Worm (Caenorhabditis elegans) whole organism, midembryonic: ENCODE measurements around the gene Y62H9A.16.

Experiments used
- ref-1 ChIP-seq: fragments of 200-800 bp; sonication (Bioruptor generic); conservative IDR thresholded peaks from 2 replicates; pipeline ENCODE4 v1.3.6; 2022; ENCODE audit warnings: missing genetic modification reagents, missing genetic modification characterization, missing compliant biosample characterization
- tab-1 ChIP-seq: fragments of 200-800 bp; sonication (Bioruptor generic); IDR thresholded peaks from 2 replicates; pipeline ENCODE4 v1.3.6; 2022; ENCODE audit warnings: missing genetic modification characterization, missing compliant biosample characterization
- ztf-29 ChIP-seq: fragments of 200-800 bp; sonication (Bioruptor generic); IDR thresholded peaks from 2 replicates; pipeline ENCODE4 v1.3.6; 2022; ENCODE audit warnings: missing genetic modification reagents, missing genetic modification characterization, missing compliant biosample characterization

DNA sequence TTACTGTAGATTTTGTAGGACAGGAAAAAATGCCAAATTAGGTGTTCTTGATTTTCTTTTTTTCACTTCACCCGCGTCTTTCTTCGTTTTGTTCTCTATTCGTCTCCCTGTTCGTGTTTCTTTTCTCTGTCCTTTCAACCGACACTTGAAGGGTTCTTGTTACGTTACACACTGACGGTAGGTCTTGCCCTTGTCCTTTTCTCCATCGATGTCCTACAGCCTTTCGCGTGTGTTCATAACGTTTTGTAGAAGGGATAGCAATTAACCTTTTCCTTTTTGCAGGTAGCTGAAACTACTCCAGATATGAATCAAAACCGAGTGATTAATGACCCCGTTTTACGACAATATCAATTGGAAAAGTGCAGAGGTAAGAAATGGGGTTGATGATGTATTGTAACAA, 6.1 kb downstream of the Y62H9A.16 start, which contains the start of gene F55G7.1:
- no peak for TF ChIP-seq tab-1 (GFP tag; lab: Robert Waterston, UW)
- TF ChIP-seq ref-1 (GFP tag; lab: Robert Waterston, UW), result no peak
- TF ChIP-seq ztf-29 (GFP tag; lab: Robert Waterston, UW), result no peak
